Worm (Caenorhabditis elegans) whole organism, L2 larva: ENCODE measurements around the gene srw-20.

Experiments
- ZK546.5 ChIP-seq: sonication (generic microtip); optimal IDR thresholded peaks from 2 replicates; lab custom pipeline; 2017; ENCODE audit warnings: missing biosample characterization, missing genetic modification characterization
- aly-2 ChIP-seq: fragments of 150-350 bp; optimal IDR thresholded peaks from 2 replicates; lab custom pipeline; 2014; ENCODE audit warnings: missing biosample characterization, missing genetic modification characterization
- ceh-82 ChIP-seq: fragments of 150-350 bp; optimal IDR thresholded peaks from 2 replicates; lab custom pipeline; 2014; ENCODE audit warnings: missing biosample characterization, missing genetic modification characterization
- egl-27 ChIP-seq: sonication (generic microtip); optimal IDR thresholded peaks from 3 replicates; lab custom pipeline; 2017; ENCODE audit warnings: missing biosample characterization, missing genetic modification reagents, missing genetic modification characterization
- elt-1 ChIP-seq: fragments of 150-350 bp; optimal IDR thresholded peaks from 2 replicates; lab custom pipeline; 2014; ENCODE audit warnings: missing biosample characterization, missing genetic modification characterization
- nhr-23 ChIP-seq: fragments of 150-350 bp; optimal IDR thresholded peaks from 2 replicates; lab custom pipeline; 2014; ENCODE audit warnings: missing biosample characterization, missing genetic modification reagents, missing genetic modification characterization
- nhr-77 ChIP-seq: fragments of 150-350 bp; optimal IDR thresholded peaks from 2 replicates; lab custom pipeline; 2014; ENCODE audit warnings: missing biosample characterization, missing genetic modification characterization
- skn-1 ChIP-seq: sonication (generic microtip); optimal IDR thresholded peaks from 2 replicates; lab custom pipeline; 2017; ENCODE audit warnings: missing biosample characterization, missing genetic modification characterization
- snpc-4 ChIP-seq: fragments of 150-350 bp; optimal IDR thresholded peaks from 2 replicates; lab custom pipeline; 2014; ENCODE audit warnings: missing biosample characterization, missing genetic modification characterization
- unc-55 ChIP-seq: fragments of 150-350 bp; sonication (generic microtip); optimal IDR thresholded peaks from 3 replicates; lab custom pipeline; 2014; ENCODE audit warnings: missing biosample characterization, missing genetic modification reagents, missing genetic modification characterization
- ztf-4 ChIP-seq: fragments of 150-350 bp; optimal IDR thresholded peaks from 2 replicates; lab custom pipeline; 2014; ENCODE audit warnings: missing biosample characterization, missing genetic modification characterization

- TF ChIP-seq nhr-77 (tag; lab: Kevin White, UChicago) (no peak), ceh-82 (tag; lab: Kevin White, UChicago) (no peak), nhr-23 (no peak), aly-2 (tag; lab: Kevin White, UChicago) (no peak), ztf-4 (tag; lab: Kevin White, UChicago) (no peak), skn-1 (tag; lab: Kevin White, UChicago) (no peak), elt-1 (tag; lab: Kevin White, UChicago) (no peak), ZK546.5 (no peak), unc-55 (no peak), snpc-4 (tag; lab: Kevin White, UChicago) (no peak), egl-27 (no peak)
Observed at ce11 chrV:17092262-17092661, 12.6 kb upstream of the srw-20 start, which contains the start of gene ZK218.1.
